Worm (Caenorhabditis elegans) whole organism, L2 larva: Measurements from ENCODE around the gene ets-9.

Source experiments
- C34F6.9 ChIP-seq: fragments of 150-350 bp; optimal IDR thresholded peaks from 2 replicates; lab custom pipeline; 2014; ENCODE audit warnings: missing biosample characterization, missing genetic modification characterization
- F13H6.1 ChIP-seq: sonication (generic microtip); optimal IDR thresholded peaks from 2 replicates; lab custom pipeline; 2016; ENCODE audit warnings: missing genetic modification characterization, missing compliant biosample characterization
- R02D3.7 ChIP-seq: fragments of 150-350 bp; optimal IDR thresholded peaks from 2 replicates; lab custom pipeline; 2014; ENCODE audit warnings: missing biosample characterization, missing genetic modification characterization
- Y55F3AM.14 ChIP-seq: fragments of 200-800 bp; sonication (Bioruptor generic); optimal IDR thresholded peaks from 2 replicates; lab custom pipeline; 2018; ENCODE audit warnings: mild to moderate bottlenecking, missing genetic modification characterization, missing compliant biosample characterization
- ZK546.5 ChIP-seq: sonication (generic microtip); optimal IDR thresholded peaks from 2 replicates; lab custom pipeline; 2017; ENCODE audit warnings: missing biosample characterization, missing genetic modification characterization
- alr-1 ChIP-seq: fragments of 150-350 bp; optimal IDR thresholded peaks from 2 replicates; lab custom pipeline; 2014; ENCODE audit warnings: missing biosample characterization, missing genetic modification characterization
- ama-1 ChIP-seq: fragments of 150-350 bp; optimal IDR thresholded peaks from 2 replicates; lab custom pipeline; 2018; ENCODE audit warnings: inconsistent platforms
- blmp-1 ChIP-seq: sonication (generic microtip); optimal IDR thresholded peaks from 2 replicates; lab custom pipeline; 2017; ENCODE audit warnings: missing genetic modification characterization, mild to moderate bottlenecking, missing compliant biosample characterization, antibody characterized with exemption, moderate library complexity; ENCODE audit not compliant: insufficient read depth
- ceh-16 ChIP-seq: fragments of 150-350 bp; optimal IDR thresholded peaks from 2 replicates; lab custom pipeline; 2014; ENCODE audit warnings: missing biosample characterization, missing genetic modification characterization
- ceh-82 ChIP-seq: fragments of 150-350 bp; optimal IDR thresholded peaks from 2 replicates; lab custom pipeline; 2014; ENCODE audit warnings: missing biosample characterization, missing genetic modification characterization
- dmd-4 ChIP-seq: sonication (generic microtip); optimal IDR thresholded peaks from 2 replicates; lab custom pipeline; 2017; ENCODE audit warnings: missing biosample characterization, missing genetic modification characterization
- egl-27 ChIP-seq: sonication (generic microtip); optimal IDR thresholded peaks from 3 replicates; lab custom pipeline; 2017; ENCODE audit warnings: missing biosample characterization, missing genetic modification reagents, missing genetic modification characterization
- elt-1 ChIP-seq: fragments of 150-350 bp; optimal IDR thresholded peaks from 2 replicates; lab custom pipeline; 2014; ENCODE audit warnings: missing biosample characterization, missing genetic modification characterization
- elt-3 ChIP-seq: sonication (generic microtip); optimal IDR thresholded peaks from 2 replicates; lab custom pipeline; 2017; ENCODE audit warnings: missing biosample characterization, missing genetic modification characterization
- lin-11 ChIP-seq: fragments of 150-350 bp; sonication (generic microtip); optimal IDR thresholded peaks from 2 replicates; lab custom pipeline; 2014; ENCODE audit warnings: missing biosample characterization, missing genetic modification characterization, inconsistent platforms, mixed read lengths
- lin-13 ChIP-seq: fragments of 150-350 bp; optimal IDR thresholded peaks from 2 replicates; lab custom pipeline; 2014; ENCODE audit warnings: missing biosample characterization, missing genetic modification reagents, missing genetic modification characterization
- lin-39 ChIP-seq: fragments of 150-350 bp; optimal IDR thresholded peaks from 2 replicates; lab custom pipeline; 2014; ENCODE audit warnings: missing biosample characterization, missing genetic modification reagents, missing genetic modification characterization
- lsy-2 ChIP-seq, 2 experiments: fragments of 150-350 bp in 1 of 2; sonication (generic microtip) in 1 of 2; optimal IDR thresholded peaks; 2 replicates each; lab custom pipeline; 2014 to 2017; ENCODE audit warnings: missing biosample characterization in 2 of 2, missing genetic modification characterization in 2 of 2
- mbf-1 ChIP-seq: sonication (generic microtip); optimal IDR thresholded peaks from 2 replicates; lab custom pipeline; 2017; ENCODE audit warnings: missing biosample characterization, missing genetic modification characterization
- mdl-1 ChIP-seq, 2 experiments: fragments of 150-350 bp in 1 of 2; sonication (generic microtip) in 1 of 2; optimal IDR thresholded peaks; 2 replicates each; lab custom pipeline; 2017; ENCODE audit warnings: missing biosample characterization in 2 of 2, missing genetic modification characterization in 2 of 2
- nhr-10 ChIP-seq: sonication (generic microtip); optimal IDR thresholded peaks from 2 replicates; lab custom pipeline; 2017; ENCODE audit warnings: missing biosample characterization, missing genetic modification characterization
- nhr-23 ChIP-seq: fragments of 150-350 bp; optimal IDR thresholded peaks from 2 replicates; lab custom pipeline; 2014; ENCODE audit warnings: missing biosample characterization, missing genetic modification reagents, missing genetic modification characterization
- nhr-237 ChIP-seq: fragments of 150-350 bp; optimal IDR thresholded peaks from 2 replicates; lab custom pipeline; 2014; ENCODE audit warnings: missing biosample characterization, missing genetic modification characterization
- nhr-25 ChIP-seq: fragments of 150-350 bp; sonication (generic microtip); optimal IDR thresholded peaks from 3 replicates; lab custom pipeline; 2014; ENCODE audit warnings: missing biosample characterization, missing genetic modification characterization
- nhr-77 ChIP-seq: fragments of 150-350 bp; optimal IDR thresholded peaks from 2 replicates; lab custom pipeline; 2014; ENCODE audit warnings: missing biosample characterization, missing genetic modification characterization
- peb-1 ChIP-seq: fragments of 150-350 bp; optimal IDR thresholded peaks from 2 replicates; lab custom pipeline; 2014; ENCODE audit warnings: missing biosample characterization, missing genetic modification characterization
- sem-4 ChIP-seq: fragments of 150-350 bp; optimal IDR thresholded peaks from 2 replicates; lab custom pipeline; 2014; ENCODE audit warnings: missing biosample characterization, missing genetic modification reagents, missing genetic modification characterization
- skn-1 ChIP-seq: sonication (generic microtip); optimal IDR thresholded peaks from 2 replicates; lab custom pipeline; 2017; ENCODE audit warnings: missing biosample characterization, missing genetic modification characterization
- sma-9 ChIP-seq, 2 experiments: fragments of 150-350 bp in 1 of 2; sonication (generic microtip) in 1 of 2; optimal IDR thresholded peaks; 2 replicates each; lab custom pipeline; 2014 to 2016; ENCODE audit warnings: missing genetic modification characterization in 2 of 2, mild to moderate bottlenecking in 1 of 2, missing biosample characterization in 1 of 2, missing compliant biosample characterization in 1 of 2, missing genetic modification reagents in 1 of 2, moderate library complexity in 1 of 2
- zag-1 ChIP-seq: fragments of 150-350 bp; optimal IDR thresholded peaks from 2 replicates; lab custom pipeline; 2014; ENCODE audit warnings: missing biosample characterization, missing genetic modification characterization
- ztf-1 ChIP-seq: fragments of 200-800 bp; sonication (Bioruptor generic); conservative IDR thresholded peaks from 2 replicates; pipeline ENCODE4 v1.3.6; 2022; ENCODE audit warnings: missing genetic modification characterization, missing compliant biosample characterization
- ztf-4 ChIP-seq: fragments of 150-350 bp; optimal IDR thresholded peaks from 2 replicates; lab custom pipeline; 2014; ENCODE audit warnings: missing biosample characterization, missing genetic modification characterization

ets-9 gene

DNA sequence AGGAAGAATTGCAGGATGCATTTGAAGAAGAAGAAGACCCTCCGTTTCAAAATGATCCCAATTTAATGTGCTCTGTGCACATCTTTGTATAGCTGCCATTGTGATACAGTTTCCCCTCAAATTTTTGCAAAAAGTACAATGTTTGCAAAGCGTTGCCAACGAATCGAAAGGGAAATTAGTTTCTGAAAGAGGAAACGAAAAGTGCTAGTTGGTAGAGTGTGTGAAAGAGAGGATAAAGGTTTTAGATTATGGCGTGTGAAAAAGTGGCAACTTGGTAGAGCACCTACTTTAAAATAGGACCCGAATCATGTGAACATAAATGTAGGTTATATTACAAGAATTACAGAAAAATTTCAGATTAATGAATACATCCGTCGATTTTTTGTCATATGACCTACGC, 32.2 kb downstream of the ets-9 start, which contains the start of gene C52B9.8:
C52B9.8 (minus strand) TSS at position 101 of the 400 bp plus-strand sequence.
- TF ChIP-seq mbf-1 (tag; lab: Kevin White, UChicago) (no peak), lin-11 (no peak), sem-4 (tag; lab: Kevin White, UChicago) (no peak), nhr-237 (tag; lab: Kevin White, UChicago) (no peak), ama-1 (lab: Kevin White, UChicago) (no peak), R02D3.7 (no peak), elt-3 (tag; lab: Kevin White, UChicago) (no peak), Y55F3AM.14 (GFP tag; lab: Kevin White, UChicago) (no peak), alr-1 (tag; lab: Kevin White, UChicago) (no peak), ztf-1 (no peak), blmp-1 (tag; lab: Kevin White, UChicago) (no peak), ZK546.5 (tag; lab: Kevin White, UChicago) (no peak), lsy-2 (tag; optimal IDR thresholded peaks at IDR 0.05; lab: Kevin White, UChicago) (no peak), skn-1 (tag; lab: Kevin White, UChicago) (no peak), C34F6.9 (tag; lab: Kevin White, UChicago) (no peak), zag-1 (tag; lab: Kevin White, UChicago) (no peak), egl-27 (tag; lab: Kevin White, UChicago) (no peak), sma-9 (GFP tag; optimal IDR thresholded peaks at IDR 0.05; lab: Kevin White, UChicago) (no peak), sma-9 (tag; optimal IDR thresholded peaks at IDR 0.05; lab: Kevin White, UChicago) (no peak), nhr-25 (no peak), lin-13 (no peak)

DNA sequence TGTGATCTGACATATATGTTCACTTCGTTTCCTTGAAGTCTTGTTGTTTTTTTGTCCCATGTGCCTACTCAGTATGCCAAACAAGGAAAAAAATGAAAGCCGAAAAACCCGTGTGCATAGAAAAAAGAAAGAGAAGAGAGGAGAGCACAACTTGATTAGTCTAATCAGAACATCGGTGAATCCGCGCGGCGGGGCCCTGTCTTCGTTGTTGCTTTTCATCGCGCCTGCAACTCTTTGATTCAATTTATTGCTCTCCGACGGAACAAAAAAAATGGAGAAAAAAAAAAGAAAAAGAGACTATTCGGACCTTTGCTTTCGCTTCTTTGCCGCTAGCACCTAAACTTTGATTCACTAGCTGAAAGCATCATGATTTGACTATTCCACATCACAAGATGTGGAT, 35.4 kb downstream of the ets-9 start:
- TF ChIP-seq elt-1 (tag; lab: Kevin White, UChicago) (no peak), sem-4 (tag; lab: Kevin White, UChicago) (peak; percentile 5)

DNA sequence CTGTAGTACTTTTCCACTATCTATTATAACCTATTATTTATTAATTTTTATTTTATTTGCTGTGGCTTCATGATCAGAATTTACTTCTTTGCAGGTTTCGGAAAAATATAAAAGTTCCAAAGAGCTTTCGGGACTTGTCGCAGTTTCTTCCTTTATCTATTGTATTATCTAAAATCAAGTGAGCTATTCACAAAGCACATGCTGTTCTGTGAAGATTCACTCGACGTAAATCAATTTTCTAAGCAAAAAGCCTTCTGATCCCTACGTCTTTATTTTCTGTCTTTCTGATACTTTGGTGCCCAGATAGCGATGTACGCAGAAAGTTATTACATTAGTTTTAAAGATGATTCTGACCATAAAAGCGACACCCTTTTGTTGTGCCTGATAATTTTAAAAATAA, 37.6 kb downstream of the ets-9 start:
- TF ChIP-seq peb-1 (tag; lab: Kevin White, UChicago) (no peak), sma-9 (GFP tag; optimal IDR thresholded peaks at IDR 0.05; lab: Kevin White, UChicago) (peak; percentile 20), sma-9 (tag; optimal IDR thresholded peaks at IDR 0.05; lab: Kevin White, UChicago) (no peak), ceh-82 (tag; lab: Kevin White, UChicago) (no peak), Y55F3AM.14 (GFP tag; lab: Kevin White, UChicago) (no peak), ztf-4 (tag; lab: Kevin White, UChicago) (no peak)
- TF ChIP-seq, all 48 proteins: peak for 1

DNA sequence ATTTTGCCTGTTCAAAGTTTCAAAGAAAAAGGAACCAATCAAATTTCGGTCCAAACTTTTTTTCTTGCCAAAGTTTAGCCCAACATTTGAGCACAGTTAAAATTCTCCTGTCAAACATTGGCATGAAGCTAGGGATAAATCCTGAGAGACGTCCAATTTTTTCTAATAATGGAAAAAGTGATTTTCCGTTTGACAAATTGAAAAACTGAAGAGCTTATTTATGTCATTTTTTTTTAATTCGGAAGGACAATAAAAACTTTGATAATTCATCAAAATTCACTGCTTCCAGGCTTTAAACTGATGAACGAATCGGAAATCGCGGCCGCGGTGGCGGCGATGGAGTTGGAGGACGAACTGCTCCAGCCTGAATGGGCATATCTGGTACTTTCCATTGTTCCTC, 41.1 kb downstream of the ets-9 start, which contains the start of gene dop-6:
dop-6 (plus strand) TSS at position 301 of the 400 bp plus-strand sequence.
- no peak for TF ChIP-seq nhr-77
- TF ChIP-seq skn-1 (tag; lab: Kevin White, UChicago): no peak
- TF ChIP-seq dmd-4 (tag; lab: Kevin White, UChicago): no peak
- TF ChIP-seq ztf-1: no peak
- TF ChIP-seq nhr-23: no peak
- no peak for TF ChIP-seq F13H6.1 (tag; lab: Kevin White, UChicago)
- no peak for TF ChIP-seq blmp-1 (tag; lab: Kevin White, UChicago)
- no peak for TF ChIP-seq mbf-1 (tag; lab: Kevin White, UChicago)
- no peak for TF ChIP-seq ceh-82 (tag; lab: Kevin White, UChicago)

DNA sequence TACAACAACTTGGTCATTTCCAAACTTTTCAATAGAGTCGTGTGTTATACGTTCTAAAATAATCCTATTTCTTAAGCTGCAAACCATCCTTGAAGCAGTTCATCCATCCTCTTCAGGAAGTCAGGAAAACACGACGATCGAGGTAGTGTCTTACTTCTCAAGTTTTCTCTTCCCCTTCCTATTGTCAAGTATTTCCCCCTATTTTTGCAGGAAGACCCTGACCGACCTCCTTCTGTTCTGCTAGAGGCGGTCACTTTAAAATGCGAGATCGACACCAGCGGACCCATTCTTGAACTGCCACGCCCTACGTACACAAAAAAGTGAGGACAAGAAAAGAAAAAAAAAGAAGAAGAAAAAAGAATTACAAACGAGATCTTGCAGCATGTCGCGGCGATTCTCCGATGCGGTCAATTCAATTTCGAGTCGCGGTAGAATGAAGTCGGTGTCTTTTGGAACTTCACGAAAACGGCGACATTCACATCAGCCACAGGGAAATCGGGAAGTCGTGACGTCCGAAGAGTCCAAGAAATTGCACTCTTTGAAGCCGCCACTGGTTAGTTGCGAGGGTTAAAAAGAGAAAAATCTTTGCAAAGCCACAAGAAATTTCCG, 43.4 kb downstream of the ets-9 start:
- TF ChIP-seq nhr-10 (tag; lab: Kevin White, UChicago) (no peak), ztf-1 (no peak), ceh-16 (tag; lab: Kevin White, UChicago) (no peak), mdl-1 (tag; optimal IDR thresholded peaks at IDR 0.05; lab: Kevin White, UChicago) (no peak), lin-39 (tag; lab: Kevin White, UChicago) (no peak), zag-1 (tag; lab: Kevin White, UChicago) (no peak), lin-13 (no peak), C34F6.9 (tag; lab: Kevin White, UChicago) (no peak)
